Worm (Caenorhabditis elegans) whole organism, L1 larva: ENCODE measurements around the gene set-13.
A peak's percentile ranks its signal among the peaks of the same experiment; 100 is the strongest.

Source experiments
- C04F5.9 ChIP-seq: sonication (generic microtip); optimal IDR thresholded peaks from 2 replicates; lab custom pipeline; 2016; ENCODE audit warnings: missing genetic modification characterization, missing compliant biosample characterization
- F16B12.6 ChIP-seq: fragments of 150-350 bp; optimal IDR thresholded peaks from 2 replicates; lab custom pipeline; 2014; ENCODE audit warnings: missing biosample characterization, missing genetic modification characterization
- aha-1 ChIP-seq: fragments of 150-350 bp; optimal IDR thresholded peaks from 2 replicates; lab custom pipeline; 2014; ENCODE audit warnings: missing biosample characterization, missing genetic modification characterization
- alr-1 ChIP-seq: fragments of 200-800 bp; sonication (Bioruptor generic); optimal IDR thresholded peaks from 2 replicates; lab custom pipeline; 2018; ENCODE audit warnings: borderline replicate concordance, mild to moderate bottlenecking, missing genetic modification characterization, missing compliant biosample characterization
- aly-2 ChIP-seq: fragments of 150-350 bp; optimal IDR thresholded peaks from 2 replicates; lab custom pipeline; 2014; ENCODE audit warnings: missing biosample characterization, missing genetic modification characterization
- ama-1 ChIP-seq: fragments of 150-350 bp; optimal IDR thresholded peaks from 2 replicates; lab custom pipeline; 2014
- ceh-63 ChIP-seq: fragments of 200-800 bp; sonication (Bioruptor generic); optimal IDR thresholded peaks from 2 replicates; lab custom pipeline; 2018; ENCODE audit warnings: mild to moderate bottlenecking, missing genetic modification characterization, missing compliant biosample characterization
- ceh-82 ChIP-seq, 3 experiments: fragments of 150-350 bp in 1 of 3; sonication (generic microtip) in 2 of 3; optimal IDR thresholded peaks; 2 replicates each; lab custom pipeline; 2014 to 2017; ENCODE audit warnings: missing biosample characterization in 3 of 3, missing genetic modification characterization in 3 of 3
- ceh-88 ChIP-seq: fragments of 200-800 bp; sonication (Bioruptor generic); IDR thresholded peaks from 2 replicates; pipeline ENCODE4 v1.3.6; 2022; ENCODE audit warnings: missing genetic modification characterization, missing compliant biosample characterization
- ces-1 ChIP-seq: fragments of 150-350 bp; optimal IDR thresholded peaks from 2 replicates; lab custom pipeline; 2014; ENCODE audit warnings: missing biosample characterization, missing genetic modification reagents, missing genetic modification characterization
- dpl-1 ChIP-seq, 3 experiments: fragments of 150-350 bp in 2 of 3; sonication (generic microtip) in 1 of 3; optimal IDR thresholded peaks; 2 replicates each; lab custom pipeline; 2014 to 2017; ENCODE audit warnings: missing biosample characterization in 3 of 3, missing genetic modification characterization in 3 of 3, missing genetic modification reagents in 3 of 3
- efl-1 ChIP-seq, 4 experiments: fragments of 150-350 bp; optimal IDR thresholded peaks in 3 of 4; peaks in 1 of 4; 1 replicate in 1 of 4; 2 replicates in 3 of 4; lab custom pipeline; 2014; ENCODE audit warnings: missing biosample characterization in 2 of 4, missing genetic modification characterization in 2 of 4, missing genetic modification reagents in 2 of 4
- egl-13 ChIP-seq: sonication (generic microtip); optimal IDR thresholded peaks from 2 replicates; lab custom pipeline; 2016; ENCODE audit warnings: missing genotype, missing genetic modification reagents, missing genetic modification characterization, missing compliant biosample characterization
- egl-27 ChIP-seq, 2 experiments: fragments of 150-350 bp in 1 of 2; sonication (generic microtip); optimal IDR thresholded peaks; 3 replicates each; lab custom pipeline; 2017 to 2018; ENCODE audit warnings: missing biosample characterization in 2 of 2, missing genetic modification characterization in 2 of 2, missing genetic modification reagents in 2 of 2
- elt-2 ChIP-seq: sonication (generic microtip); optimal IDR thresholded peaks from 2 replicates; lab custom pipeline; 2016; ENCODE audit warnings: missing genetic modification characterization, mild to moderate bottlenecking, inconsistent platforms, missing compliant biosample characterization, missing genetic modification reagents
- elt-3 ChIP-seq, 6 experiments: fragments of 150-350 bp in 1 of 6; sonication (generic microtip); optimal IDR thresholded peaks; 2 replicates each; lab custom pipeline; 2017 to 2018; ENCODE audit warnings: missing biosample characterization in 6 of 6, missing genetic modification characterization in 6 of 6, inconsistent platforms in 1 of 6
- fkh-4 ChIP-seq: sonication (generic microtip); optimal IDR thresholded peaks from 2 replicates; lab custom pipeline; 2016; ENCODE audit warnings: missing compliant biosample characterization, missing genetic modification characterization, borderline replicate concordance
- fkh-8 ChIP-seq: sonication (generic microtip); optimal IDR thresholded peaks from 2 replicates; lab custom pipeline; 2016; ENCODE audit warnings: mild to moderate bottlenecking, missing genetic modification characterization, missing compliant biosample characterization
- fos-1 ChIP-seq: fragments of 150-350 bp; optimal IDR thresholded peaks from 2 replicates; lab custom pipeline; 2014; ENCODE audit warnings: missing biosample characterization, missing genetic modification characterization
- hlh-17 ChIP-seq: fragments of 200-800 bp; sonication (Bioruptor generic); optimal IDR thresholded peaks from 2 replicates; lab custom pipeline; 2018; ENCODE audit warnings: missing genetic modification characterization, mild to moderate bottlenecking, missing compliant biosample characterization, moderate library complexity, borderline replicate concordance
- hpl-2 ChIP-seq: fragments of 150-350 bp; optimal IDR thresholded peaks from 2 replicates; lab custom pipeline; 2014; ENCODE audit warnings: missing biosample characterization, missing genetic modification reagents, missing genetic modification characterization
- irx-1 ChIP-seq: sonication (generic microtip); optimal IDR thresholded peaks from 2 replicates; lab custom pipeline; 2016; ENCODE audit warnings: missing genetic modification characterization, missing compliant biosample characterization
- jun-1 ChIP-seq: fragments of 150-350 bp; optimal IDR thresholded peaks from 2 replicates; lab custom pipeline; 2014; ENCODE audit warnings: missing biosample characterization, missing genetic modification reagents, missing genetic modification characterization
- lin-14 ChIP-seq: fragments of 200-800 bp; sonication (Bioruptor generic); optimal IDR thresholded peaks from 2 replicates; lab custom pipeline; 2018; ENCODE audit warnings: mild to moderate bottlenecking, missing genetic modification characterization, moderate library complexity, missing compliant biosample characterization
- lin-35 ChIP-seq, 2 experiments: fragments of 150-350 bp; optimal IDR thresholded peaks; 2 replicates each; lab custom pipeline; 2014; ENCODE audit warnings: missing biosample characterization in 2 of 2, missing genetic modification characterization in 2 of 2, missing genetic modification reagents in 2 of 2
- mab-9 ChIP-seq: fragments of 200-800 bp; sonication (Bioruptor generic); IDR thresholded peaks from 2 replicates; pipeline ENCODE4 v1.3.6; 2022; ENCODE audit warnings: missing genetic modification reagents, missing genetic modification characterization, missing compliant biosample characterization
- mef-2 ChIP-seq: fragments of 150-350 bp; optimal IDR thresholded peaks from 2 replicates; lab custom pipeline; 2014; ENCODE audit warnings: missing biosample characterization, missing genetic modification characterization
- mep-1 ChIP-seq: fragments of 150-350 bp; optimal IDR thresholded peaks from 2 replicates; lab custom pipeline; 2014; ENCODE audit warnings: missing biosample characterization, missing genetic modification characterization
- nhr-11 ChIP-seq: fragments of 150-350 bp; optimal IDR thresholded peaks from 2 replicates; lab custom pipeline; 2014; ENCODE audit warnings: missing biosample characterization, missing genetic modification characterization
- nhr-12 ChIP-seq: sonication (generic microtip); optimal IDR thresholded peaks from 2 replicates; lab custom pipeline; 2017; ENCODE audit warnings: missing biosample characterization, missing genetic modification characterization
- nhr-20 ChIP-seq: sonication (generic microtip); optimal IDR thresholded peaks from 2 replicates; lab custom pipeline; 2016; ENCODE audit warnings: mild to moderate bottlenecking, missing genetic modification characterization, missing compliant biosample characterization
- nhr-237 ChIP-seq: fragments of 150-350 bp; optimal IDR thresholded peaks from 2 replicates; lab custom pipeline; 2014; ENCODE audit warnings: missing biosample characterization, missing genetic modification characterization
- nhr-28 ChIP-seq: fragments of 150-350 bp; optimal IDR thresholded peaks from 2 replicates; lab custom pipeline; 2014; ENCODE audit warnings: missing biosample characterization, missing genetic modification characterization
- nhr-76 ChIP-seq: sonication (generic microtip); optimal IDR thresholded peaks from 2 replicates; lab custom pipeline; 2017; ENCODE audit warnings: missing biosample characterization, missing genetic modification characterization
- nhr-84 ChIP-seq: sonication (generic microtip); optimal IDR thresholded peaks from 2 replicates; lab custom pipeline; 2017; ENCODE audit warnings: missing biosample characterization, missing genetic modification characterization
- nhr-85 ChIP-seq: sonication (generic microtip); peaks from one replicate; lab custom pipeline; 2016; ENCODE audit warnings: missing genetic modification characterization, inconsistent platforms, missing compliant biosample characterization
- nhr-90 ChIP-seq: sonication (generic microtip); optimal IDR thresholded peaks from 2 replicates; lab custom pipeline; 2016; ENCODE audit warnings: mild to moderate bottlenecking, missing genetic modification characterization, missing compliant biosample characterization; ENCODE audit not compliant: poor library complexity
- pax-3 ChIP-seq: fragments of 200-800 bp; sonication (Bioruptor generic); optimal IDR thresholded peaks from 2 replicates; lab custom pipeline; 2018; ENCODE audit warnings: mild to moderate bottlenecking, missing genetic modification characterization, moderate library complexity, missing compliant biosample characterization
- pqm-1 ChIP-seq: sonication (generic microtip); optimal IDR thresholded peaks from 3 replicates; lab custom pipeline; 2017; ENCODE audit warnings: missing biosample characterization, missing genetic modification characterization
- rnt-1 ChIP-seq: sonication (generic microtip); optimal IDR thresholded peaks from 2 replicates; lab custom pipeline; 2016; ENCODE audit warnings: mild to moderate bottlenecking, missing genetic modification characterization, moderate library complexity, missing compliant biosample characterization
- skn-1 ChIP-seq: fragments of 150-350 bp; optimal IDR thresholded peaks from 2 replicates; lab custom pipeline; 2014; ENCODE audit warnings: missing biosample characterization, missing genetic modification characterization
- snpc-4 ChIP-seq: fragments of 150-350 bp; optimal IDR thresholded peaks from 2 replicates; lab custom pipeline; 2014; ENCODE audit warnings: missing biosample characterization, missing genetic modification characterization
- snu-23 ChIP-seq: sonication (generic microtip); optimal IDR thresholded peaks from 2 replicates; lab custom pipeline; 2016; ENCODE audit warnings: missing genetic modification characterization, missing compliant biosample characterization
- sox-4 ChIP-seq: sonication (generic microtip); optimal IDR thresholded peaks from 2 replicates; lab custom pipeline; 2016; ENCODE audit warnings: missing genetic modification characterization, missing compliant biosample characterization
- sptf-1 ChIP-seq: fragments of 150-350 bp; optimal IDR thresholded peaks from 2 replicates; lab custom pipeline; 2014; ENCODE audit warnings: missing biosample characterization, missing genetic modification characterization
- swsn-7 ChIP-seq: sonication (generic microtip); optimal IDR thresholded peaks from 2 replicates; lab custom pipeline; 2016; ENCODE audit warnings: missing genetic modification characterization, missing compliant biosample characterization
- tbx-2 ChIP-seq: sonication (generic microtip); optimal IDR thresholded peaks from 2 replicates; lab custom pipeline; 2016; ENCODE audit warnings: missing genetic modification characterization, missing compliant biosample characterization
- unc-86 ChIP-seq: sonication (generic microtip); optimal IDR thresholded peaks from 2 replicates; lab custom pipeline; 2016; ENCODE audit warnings: missing genetic modification characterization, missing compliant biosample characterization
- vab-15 ChIP-seq: sonication (generic microtip); optimal IDR thresholded peaks from 2 replicates; lab custom pipeline; 2017; ENCODE audit warnings: missing genotype, mild to moderate bottlenecking, missing genetic modification characterization, missing compliant biosample characterization
- ztf-11 ChIP-seq, 2 experiments: sonication (generic microtip); optimal IDR thresholded peaks; 2 replicates each; lab custom pipeline; 2016 to 2017; ENCODE audit warnings: missing genetic modification characterization in 2 of 2, missing biosample characterization in 1 of 2, missing compliant biosample characterization in 1 of 2
- ztf-4 ChIP-seq: fragments of 150-350 bp; optimal IDR thresholded peaks from 2 replicates; lab custom pipeline; 2014; ENCODE audit warnings: missing biosample characterization, missing genetic modification characterization

set-13 gene

ce11 chrII:2804245-2804644 lies 12.5 kb upstream of the set-13 start (continued):
- peak in 1 of 3 experiments; percentile 15 for TF ChIP-seq ceh-82 (tag; optimal IDR thresholded peaks at IDR 0.05; lab: Kevin White, UChicago)
- TF ChIP-seq elt-2 (tag; lab: Kevin White, UChicago): no peak
- no peak for TF ChIP-seq fkh-8 (tag; lab: Kevin White, UChicago)
- no peak for TF ChIP-seq egl-27 (tag; optimal IDR thresholded peaks at IDR 0.05; lab: Kevin White, UChicago)
- peak; percentile 2 for TF ChIP-seq snu-23
- no peak for TF ChIP-seq aly-2 (tag; lab: Kevin White, UChicago)
- no peak for TF ChIP-seq snpc-4 (tag; lab: Kevin White, UChicago)
- TF ChIP-seq ces-1: no peak
- no peak for TF ChIP-seq aha-1 (tag; lab: Kevin White, UChicago)
- peak; percentile 65 for TF ChIP-seq lin-14 (GFP tag; lab: Kevin White, UChicago)
- no peak for TF ChIP-seq ztf-4 (tag; lab: Kevin White, UChicago)

- TF ChIP-seq elt-3 (tag; optimal IDR thresholded peaks at IDR 0.05; lab: Kevin White, UChicago): peak in 2 of 6 experiments; percentile 40 to 52
- peak in 1 of 2 experiments; percentile 65 for TF ChIP-seq lin-35 (GFP tag; optimal IDR thresholded peaks at IDR 0.05; lab: Kevin White, UChicago)
- no peak for TF ChIP-seq fkh-4 (tag; lab: Kevin White, UChicago)
- no peak for TF ChIP-seq nhr-11 (tag; lab: Kevin White, UChicago)
- no peak for TF ChIP-seq rnt-1
- TF ChIP-seq nhr-85 (tag; lab: Kevin White, UChicago): peak; percentile 14
- TF ChIP-seq lin-14 (GFP tag; lab: Kevin White, UChicago): peak; percentile 49
- no peak for TF ChIP-seq sox-4
- no peak for TF ChIP-seq ztf-4 (tag; lab: Kevin White, UChicago)
- TF ChIP-seq egl-13 (tag; lab: Kevin White, UChicago): no peak
- TF ChIP-seq pqm-1: no peak
- peak; percentile 22 for TF ChIP-seq tbx-2
- no peak for TF ChIP-seq mef-2
- no peak for TF ChIP-seq ztf-11 (tag; optimal IDR thresholded peaks at IDR 0.05; lab: Kevin White, UChicago)
- TF ChIP-seq C04F5.9: no peak
- no peak for TF ChIP-seq ceh-63 (GFP tag; lab: Kevin White, UChicago)
- no peak for TF ChIP-seq jun-1 (tag; lab: Kevin White, UChicago)
- no peak for TF ChIP-seq F16B12.6
- TF ChIP-seq hlh-17 (GFP tag; lab: Kevin White, UChicago): no peak
- no peak for TF ChIP-seq nhr-90 (tag; lab: Kevin White, UChicago)
- TF ChIP-seq efl-1 (optimal IDR thresholded peaks at IDR 0.05; lab: Kevin White, UChicago): no peak
- TF ChIP-seq efl-1 (GFP tag; optimal IDR thresholded peaks at IDR 0.05 in 1 of 2; lab: Kevin White, UChicago): no peak
- TF ChIP-seq nhr-20: peak; percentile 4
- TF ChIP-seq skn-1 (tag; lab: Kevin White, UChicago): no peak
- TF ChIP-seq vab-15: no peak
- TF ChIP-seq fos-1 (tag; lab: Kevin White, UChicago): no peak
- TF ChIP-seq alr-1 (tag; lab: Kevin White, UChicago): no peak
- TF ChIP-seq egl-27 (tag; optimal IDR thresholded peaks at IDR 0.05; lab: Kevin White, UChicago): no peak
- no peak for TF ChIP-seq ceh-88 (GFP tag; lab: Robert Waterston, UW)
- TF ChIP-seq mab-9 (GFP tag; lab: Robert Waterston, UW): no peak
- no peak for TF ChIP-seq nhr-28
- TF ChIP-seq unc-86 (tag; lab: Kevin White, UChicago): no peak
- no peak for TF ChIP-seq ama-1 (lab: Kevin White, UChicago)
- TF ChIP-seq irx-1 (tag; lab: Kevin White, UChicago): no peak
- no peak for TF ChIP-seq nhr-237 (tag; lab: Kevin White, UChicago)
- TF ChIP-seq pax-3 (tag; lab: Kevin White, UChicago): no peak
- TF ChIP-seq dpl-1 (GFP tag; optimal IDR thresholded peaks at IDR 0.05; lab: Kevin White, UChicago): no peak
- TF ChIP-seq nhr-12 (tag; lab: Kevin White, UChicago): no peak
- no peak for TF ChIP-seq ceh-82 (tag; optimal IDR thresholded peaks at IDR 0.05; lab: Kevin White, UChicago)
- TF ChIP-seq swsn-7 (tag; lab: Kevin White, UChicago): no peak
- TF ChIP-seq sptf-1: no peak
- no peak for TF ChIP-seq nhr-84 (tag; lab: Kevin White, UChicago)
- TF ChIP-seq mep-1 (tag; lab: Kevin White, UChicago): no peak
- TF ChIP-seq nhr-76 (tag; lab: Kevin White, UChicago): no peak
- no peak for TF ChIP-seq hpl-2 (GFP tag; lab: Kevin White, UChicago)
- no peak for TF ChIP-seq aly-2 (tag; lab: Kevin White, UChicago)
These were observed 11.8 kb upstream of the set-13 start for ce11 chrII:2804949-2805348.
